Worm (Caenorhabditis elegans) whole organism, L4 larva: ENCODE results near the gene C05E4.12.

ENCODE experiments used
- T26A8.4 ChIP-seq: fragments of 200-800 bp; sonication (Bioruptor generic); IDR thresholded peaks from 2 replicates; pipeline ENCODE4 v1.3.6; 2022; ENCODE audit warnings: missing genetic modification characterization, missing compliant biosample characterization
- fos-1 ChIP-seq: fragments of 150-350 bp; optimal IDR thresholded peaks from 2 replicates; lab custom pipeline; 2014; ENCODE audit warnings: missing biosample characterization, missing genetic modification characterization
- pha-4 ChIP-seq, 2 experiments: fragments of 150-350 bp in 1 of 2; fragments of 200-800 bp in 1 of 2; sonication (Bioruptor generic) in 1 of 2; IDR thresholded peaks in 1 of 2; optimal IDR thresholded peaks in 1 of 2; 2 replicates each; pipeline versions ENCODE4 v1.3.6 to Lab custom; 2014 to 2022; ENCODE audit warnings: missing genetic modification characterization in 2 of 2, missing genetic modification reagents in 2 of 2, missing biosample characterization in 1 of 2, missing compliant biosample characterization in 1 of 2
- rbr-2 ChIP-seq: sonication (generic microtip); optimal IDR thresholded peaks from 2 replicates; lab custom pipeline; 2016; ENCODE audit warnings: missing genotype, missing genetic modification characterization, missing compliant biosample characterization
- ztf-7 ChIP-seq: fragments of 150-350 bp; optimal IDR thresholded peaks from 2 replicates; lab custom pipeline; 2014; ENCODE audit warnings: missing biosample characterization, missing genetic modification characterization

DNA sequence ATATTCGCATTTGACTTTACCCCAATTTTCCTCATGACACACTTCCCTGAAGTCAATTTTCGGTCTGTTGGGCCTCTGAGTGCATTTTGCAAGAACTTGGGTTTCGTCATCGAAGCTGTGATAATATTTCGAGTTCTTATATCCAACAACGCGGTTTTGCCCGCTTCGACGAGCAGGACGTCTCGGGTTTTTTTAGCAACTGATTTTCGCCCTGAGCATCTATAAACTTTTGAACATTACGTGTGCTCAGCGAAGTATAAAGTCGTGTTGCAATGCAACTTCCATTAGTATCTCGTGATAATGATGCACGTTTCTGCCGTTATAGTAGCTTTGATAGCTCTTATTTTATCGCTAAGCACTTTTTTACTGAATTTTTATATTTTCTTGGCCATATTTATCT lies 18.2 kb upstream of the C05E4.12 start, which contains the start of gene srbc-60:
- TF ChIP-seq pha-4 (GFP tag; IDR thresholded peaks at IDR 0.05; lab: Robert Waterston, UW) (no peak), pha-4 (tag; optimal IDR thresholded peaks at IDR 0.05; lab: Kevin White, UChicago) (no peak), T26A8.4 (no peak), rbr-2 (no peak), fos-1 (no peak), ztf-7 (tag; lab: Kevin White, UChicago) (no peak)
